Worm (Caenorhabditis elegans) whole organism, L4/young adult: Measurements from ENCODE around the gene srx-58.

Experiments
- W03F9.2 ChIP-seq: fragments of 150-350 bp; optimal IDR thresholded peaks from 2 replicates; lab custom pipeline; 2014; ENCODE audit warnings: missing biosample characterization, missing genetic modification characterization
- him-1 ChIP-seq: sonication (generic microtip); optimal IDR thresholded peaks from 2 replicates; lab custom pipeline; 2016; ENCODE audit warnings: missing genotype, missing genetic modification reagents, missing genetic modification characterization, missing compliant biosample characterization

ce11 chrV:15369707-15370106, 17.2 kb downstream of the srx-58 start, which contains the start of gene nhr-269:
- TF ChIP-seq W03F9.2 (no peak), him-1 (tag; lab: Kevin White, UChicago) (no peak)
